Worm (Caenorhabditis elegans) whole organism, midembryonic: ENCODE data around the gene Y39G8B.7.

ENCODE experiments used
- T22C8.4 ChIP-seq: fragments of 200-800 bp; sonication (Bioruptor generic); IDR thresholded peaks from 2 replicates; pipeline ENCODE4 v1.3.6; 2022; ENCODE audit warnings: missing genetic modification characterization, missing compliant biosample characterization
- flt-1 ChIP-seq: fragments of 200-800 bp; sonication (Bioruptor generic); IDR thresholded peaks from 2 replicates; pipeline ENCODE4 v1.3.6; 2022; ENCODE audit warnings: missing genetic modification characterization, missing compliant biosample characterization
- klf-2 ChIP-seq: fragments of 200-800 bp; sonication (Bioruptor generic); conservative IDR thresholded peaks from 2 replicates; pipeline ENCODE4 v1.3.6; 2022; ENCODE audit warnings: missing genetic modification reagents, missing genetic modification characterization, missing compliant biosample characterization
- ztf-23 ChIP-seq: fragments of 200-800 bp; sonication (Bioruptor generic); IDR thresholded peaks from 2 replicates; pipeline ENCODE4 v1.3.6; 2022; ENCODE audit warnings: missing genetic modification reagents, missing genetic modification characterization, missing compliant biosample characterization

- TF ChIP-seq klf-2 (GFP tag; lab: Robert Waterston, UW) (no peak), ztf-23 (no peak), flt-1 (no peak), T22C8.4 (GFP tag; lab: Robert Waterston, UW) (no peak)
Measured at ce11 chrII:13981819-13982218, 13.0 kb downstream of the Y39G8B.7 start.
